Worm (Caenorhabditis elegans): ENCODE measurements around the gene srbc-21.

The srbc-21 gene

DNA sequence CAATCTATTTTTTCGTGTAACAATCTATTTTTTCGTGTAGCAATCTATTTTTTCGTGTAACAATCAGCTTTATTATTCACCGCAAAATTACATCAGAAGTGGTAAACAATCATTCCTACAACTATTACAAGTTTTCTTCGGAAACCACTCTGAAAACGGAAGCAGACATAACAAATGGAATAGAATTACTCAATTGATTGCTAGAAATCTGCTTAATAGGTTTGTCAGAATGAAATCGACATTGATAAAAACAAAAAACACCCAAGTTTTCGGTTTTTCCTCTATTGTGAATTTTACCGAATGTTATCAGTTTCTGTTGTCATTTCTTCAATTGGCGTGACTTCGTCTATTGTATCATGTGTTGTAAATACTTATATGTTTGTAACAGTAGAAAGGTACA, 8.5 kb upstream of the srbc-21 start, which contains the start of gene srbc-20:
TSS of gene srbc-20 (plus strand) at position 301 of the 400 bp plus-strand sequence.
- TF ChIP-seq elt-1 (tag; optimal IDR thresholded peaks at IDR 0.05; ENCODE audit: borderline replicate concordance, insufficient read depth) (no peak), hlh-1 (tag; optimal IDR thresholded peaks at IDR 0.05) (no peak), unc-39 (tag; optimal IDR thresholded peaks at IDR 0.05) (no peak), nhr-28 (tag; optimal IDR thresholded peaks at IDR 0.05) (no peak), unc-62 (GFP tag; optimal IDR thresholded peaks at IDR 0.05) (no peak), mab-5 (tag; optimal IDR thresholded peaks at IDR 0.05) (no peak), nhr-2 (tag; optimal IDR thresholded peaks at IDR 0.05) (no peak), cnd-1 (tag; optimal IDR thresholded peaks at IDR 0.05) (no peak), ces-1 (GFP tag; optimal IDR thresholded peaks at IDR 0.05) (no peak), mls-2 (tag; optimal IDR thresholded peaks at IDR 0.05) (no peak), ztf-11 (tag; optimal IDR thresholded peaks at IDR 0.05) (no peak), mep-1 (tag; optimal IDR thresholded peaks at IDR 0.05) (no peak), lsy-2 (tag; optimal IDR thresholded peaks at IDR 0.05) (no peak), blmp-1 (tag; optimal IDR thresholded peaks at IDR 0.05) (no peak), ceh-39 (tag; optimal IDR thresholded peaks at IDR 0.05) (no peak), lin-13 (tag; optimal IDR thresholded peaks at IDR 0.05) (no peak), ceh-43 (GFP tag; optimal IDR thresholded peaks at IDR 0.05) (no peak), nhr-237 (tag; optimal IDR thresholded peaks at IDR 0.05) (no peak)

DNA sequence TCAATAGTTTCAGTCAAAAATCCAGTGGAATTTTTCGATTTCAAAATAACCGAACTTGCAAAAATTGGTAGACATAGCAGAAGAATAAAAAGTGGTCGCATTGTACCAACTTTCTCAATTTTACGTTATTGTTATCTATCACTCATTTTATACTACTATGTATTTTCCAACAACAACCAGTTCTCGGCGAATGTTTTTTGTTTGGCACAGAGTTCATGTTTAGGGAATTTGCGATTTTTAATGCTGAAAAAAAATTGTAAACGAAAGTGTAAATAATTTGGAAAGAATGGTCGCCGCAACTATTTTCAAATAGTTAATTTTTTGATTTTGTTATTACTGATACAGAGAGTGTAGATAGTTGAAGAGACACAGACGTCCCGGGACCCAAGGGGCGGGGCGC, 5.9 kb upstream of the srbc-21 start, which contains the start of gene C45H4.21:
TSS of gene C45H4.21 (minus strand) at position 101 of the 400 bp plus-strand sequence.
- TF ChIP-seq mab-5 (tag; optimal IDR thresholded peaks at IDR 0.05) (no peak), unc-120 (tag; optimal IDR thresholded peaks at IDR 0.05; ENCODE audit: poor library complexity, severe bottlenecking) (no peak), bed-3 (GFP tag; optimal IDR thresholded peaks at IDR 0.05) (no peak), ceh-83 (GFP tag; optimal IDR thresholded peaks at IDR 0.05) (no peak), mls-2 (tag; optimal IDR thresholded peaks at IDR 0.05) (no peak), snpc-4 (tag; optimal IDR thresholded peaks at IDR 0.05) (no peak)

DNA sequence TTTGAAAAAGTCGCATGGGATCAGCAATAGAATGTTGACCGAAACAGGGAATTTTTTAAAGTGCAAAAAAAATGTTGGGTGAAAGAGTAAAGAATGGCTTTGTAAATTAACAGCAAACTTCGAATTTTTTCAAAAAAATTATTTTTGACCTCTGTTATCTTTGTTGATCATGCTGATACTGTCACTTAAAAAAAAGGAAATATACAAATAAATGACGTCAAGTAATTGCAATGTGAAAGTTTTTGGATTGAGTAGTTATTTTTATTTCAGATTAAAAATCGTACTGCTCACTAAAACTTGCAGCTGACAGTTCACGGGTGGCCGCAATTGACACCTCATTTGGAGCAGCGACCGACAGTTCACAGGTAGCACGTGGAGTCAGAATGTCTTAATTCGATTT, 4.5 kb upstream of the srbc-21 start, which contains the start of gene C45H4.13:
TSS of gene C45H4.13 (minus strand) at position 101 of the 400 bp plus-strand sequence.
- TF ChIP-seq nhr-237 (tag; optimal IDR thresholded peaks at IDR 0.05), result no peak
- no peak for TF ChIP-seq ceh-83 (GFP tag; optimal IDR thresholded peaks at IDR 0.05)
- no peak for TF ChIP-seq ceh-43 (GFP tag; optimal IDR thresholded peaks at IDR 0.05)
- TF ChIP-seq snpc-4 (tag; optimal IDR thresholded peaks at IDR 0.05), result no peak
- no peak for TF ChIP-seq mep-1 (tag; optimal IDR thresholded peaks at IDR 0.05)
- TF ChIP-seq nhr-12 (tag; optimal IDR thresholded peaks at IDR 0.05), result no peak
- no peak for TF ChIP-seq cnd-1 (tag; optimal IDR thresholded peaks at IDR 0.05)
- no peak for TF ChIP-seq sem-2 (GFP tag; optimal IDR thresholded peaks at IDR 0.05)
- TF ChIP-seq M03D4.4 (tag; optimal IDR thresholded peaks at IDR 0.05), result no peak
- TF ChIP-seq hlh-1 (tag; optimal IDR thresholded peaks at IDR 0.05), result no peak
- no peak for TF ChIP-seq nhr-28 (tag; optimal IDR thresholded peaks at IDR 0.05)

DNA sequence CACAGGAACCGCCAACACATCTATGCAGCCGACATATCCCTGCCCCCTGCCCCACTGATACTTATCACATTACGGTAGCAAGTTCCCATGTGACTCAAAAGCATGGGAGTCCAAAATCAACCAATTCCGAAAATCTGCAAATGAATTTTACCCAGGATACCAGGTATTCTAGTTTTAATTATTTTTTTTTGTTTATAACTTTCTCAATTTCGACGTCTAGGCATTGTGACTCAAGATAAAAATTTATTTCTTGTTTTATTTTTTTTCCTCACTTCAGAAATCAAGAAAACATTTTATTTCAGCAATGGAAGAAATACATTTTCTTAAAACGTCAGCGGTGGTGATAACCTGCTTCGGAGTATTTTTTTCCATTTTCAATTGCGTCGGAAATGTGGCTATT, 3.9 kb upstream of the srbc-21 start, which contains the start of gene srbc-24:
TSS of gene srbc-24 (plus strand) at position 301 of the 400 bp plus-strand sequence.
- TF ChIP-seq sptf-1 (tag; optimal IDR thresholded peaks at IDR 0.05) (no peak), cnd-1 (tag; optimal IDR thresholded peaks at IDR 0.05) (no peak), pha-4 (tag; optimal IDR thresholded peaks at IDR 0.05) (no peak)

DNA sequence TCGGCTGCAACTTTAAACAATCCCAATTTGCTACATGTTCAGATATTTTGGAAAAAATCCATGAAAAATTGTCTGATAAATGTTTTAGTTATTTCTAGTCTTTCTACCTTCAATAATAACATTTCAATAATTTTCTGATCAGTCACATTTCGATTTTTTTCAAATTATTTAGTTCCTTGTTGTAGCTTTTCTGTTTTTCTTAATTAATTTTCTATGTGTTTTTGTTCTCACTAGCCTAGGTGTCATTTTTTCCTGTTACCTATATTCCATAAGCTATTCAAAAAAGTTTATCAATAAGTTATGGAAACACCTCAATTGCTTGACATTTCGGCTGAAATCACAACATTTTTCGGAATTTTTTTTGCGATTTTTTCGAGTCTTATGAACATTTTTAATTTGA, 2.1 kb upstream of the srbc-21 start, which contains the start of gene srbc-23:
TSS of gene srbc-23 (plus strand) at position 301 of the 400 bp plus-strand sequence.
- TF ChIP-seq drap-1 (GFP tag; optimal IDR thresholded peaks at IDR 0.05), result no peak
- no peak for TF ChIP-seq nhr-2 (tag; optimal IDR thresholded peaks at IDR 0.05)
- no peak for TF ChIP-seq nhr-76 (tag; optimal IDR thresholded peaks at IDR 0.05)
- TF ChIP-seq sem-2 (GFP tag; optimal IDR thresholded peaks at IDR 0.05), result no peak
- TF ChIP-seq unc-120 (tag; optimal IDR thresholded peaks at IDR 0.05; ENCODE audit: poor library complexity, severe bottlenecking), result no peak

DNA sequence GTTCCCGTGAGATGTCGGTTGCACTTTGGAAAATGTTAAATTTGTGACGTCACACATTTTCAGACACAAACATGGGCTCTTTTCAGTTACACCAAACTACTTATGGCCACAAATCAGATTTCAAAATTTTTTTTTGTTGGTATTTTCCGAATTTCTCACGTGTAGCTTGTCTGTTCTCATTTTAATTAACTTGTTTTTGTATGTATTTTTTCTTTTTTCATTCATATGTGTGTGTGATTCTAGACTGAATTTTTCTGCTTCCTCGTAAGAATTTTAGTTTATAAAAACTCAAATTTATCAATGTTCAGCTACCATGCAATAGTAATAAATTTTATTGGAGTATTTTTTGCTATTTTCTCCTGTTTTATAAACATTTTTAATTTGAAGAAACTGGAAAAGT, 1.5 kb downstream of the srbc-21 start, which contains the start of gene srbc-22:
TSS of gene srbc-22 (plus strand) at position 301 of the 400 bp plus-strand sequence.
- no peak for TF ChIP-seq drap-1 (GFP tag; optimal IDR thresholded peaks at IDR 0.05)
- no peak for TF ChIP-seq nhr-76 (tag; optimal IDR thresholded peaks at IDR 0.05)
- no peak for TF ChIP-seq elt-1 (tag; optimal IDR thresholded peaks at IDR 0.05; ENCODE audit: borderline replicate concordance, insufficient read depth)
- TF ChIP-seq hlh-1 (tag; optimal IDR thresholded peaks at IDR 0.05), result no peak
- TF ChIP-seq zip-8 (tag; optimal IDR thresholded peaks at IDR 0.05), result peak; percentile 23
- TF ChIP-seq unc-120 (tag; optimal IDR thresholded peaks at IDR 0.05; ENCODE audit: poor library complexity, severe bottlenecking), result no peak
- no peak for TF ChIP-seq ztf-11 (tag; optimal IDR thresholded peaks at IDR 0.05)

Data from whole organism, mixed stage, embryonic.